5 fruit fly cellular contexts compared by ENCODE assay signal in the genomic region with DNA sequence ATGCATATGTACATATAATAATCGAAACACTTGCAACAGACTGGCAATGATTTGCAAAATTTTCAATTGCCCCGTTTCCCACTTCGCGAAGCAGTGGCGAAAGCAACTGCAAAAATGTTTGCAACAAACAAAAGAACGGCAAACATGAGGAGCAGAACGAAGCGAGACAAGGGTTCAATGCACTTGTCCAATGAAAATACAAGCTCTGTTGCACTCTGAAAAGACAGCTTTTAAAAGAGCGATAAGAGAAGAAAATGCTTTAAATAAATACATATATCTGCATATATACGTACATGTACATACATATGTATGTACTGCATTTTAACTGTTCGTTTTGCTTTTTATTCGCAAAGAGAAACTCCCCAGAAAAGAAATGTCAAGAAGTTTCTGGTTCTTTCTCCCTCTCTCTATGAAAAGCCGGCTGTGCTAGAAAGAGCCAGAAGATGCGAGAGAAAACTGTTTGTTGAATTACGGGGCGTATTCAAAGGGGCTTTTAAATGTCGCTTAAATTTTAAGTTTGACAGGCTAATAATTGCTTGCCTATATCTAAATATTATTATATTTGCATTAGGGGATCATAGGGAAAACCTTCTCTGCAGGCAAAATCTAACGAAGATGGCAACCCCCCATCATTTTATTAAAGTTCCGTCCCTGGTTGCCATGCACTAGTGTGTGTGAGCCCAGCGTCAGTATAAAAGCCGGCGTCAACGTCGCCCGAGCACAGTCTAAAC.
A peak's percentile ranks its signal among the peaks of the same experiment; 100 is the strongest.
TF ChIP-seq lines count a peak whose summit lies in the region.

Gene Hsp27 (plus strand): TSS at position 719 of the 731 bp plus-strand sequence.

TF ChIP-seq in whole organism, adult, 20 proteins besides CTCF, POLR2A, EP300 and RAD21 (continued from another document):
- TF ChIP-seq CG5204 (GFP tag; optimal IDR thresholded peaks at IDR 0.05; lab: Kevin White, UChicago) (peak; percentile 93), Mnt (GFP tag; optimal IDR thresholded peaks at IDR 0.05; lab: Kevin White, UChicago) (peak; percentile 96), CG7101 (tag; optimal IDR thresholded peaks at IDR 0.05; lab: Kevin White, UChicago) (peak; percentile 98), bab1 (GFP tag; optimal IDR thresholded peaks at IDR 0.05; lab: Kevin White, UChicago) (peak; percentile 99), cic (GFP tag; optimal IDR thresholded peaks at IDR 0.05; lab: Kevin White, UChicago) (peak; percentile 91)

TF ChIP-seq in whole organism, embryonic, 481 proteins besides CTCF, POLR2A, EP300 and RAD21 (continued from another document and continues in another):
- TF ChIP-seq CG8924 (tag; optimal IDR thresholded peaks at IDR 0.05; lab: Kevin White, UChicago) (peak; percentile 98), h (optimal IDR thresholded peaks at IDR 0.05; lab: Kevin White, UChicago) (no peak), Nf-YA (GFP tag; IDR thresholded peaks at IDR 0.05; lab: Robert Waterston, UW) (peak; percentile 97), CG33213 (GFP tag; optimal IDR thresholded peaks at IDR 0.05; lab: Kevin White, UChicago) (peak; percentile 96), CG14860 (GFP tag; IDR thresholded peaks at IDR 0.05; lab: Robert Waterston, UW; ENCODE audit: partially characterized antibody) (no peak), CG32772 (GFP tag; IDR thresholded peaks at IDR 0.05; lab: Robert Waterston, UW) (peak; percentile 99), CG17612 (GFP tag; IDR thresholded peaks at IDR 0.05; lab: Robert Waterston, UW) (peak; percentile 96), Dek (tag; optimal IDR thresholded peaks at IDR 0.05; lab: Kevin White, UChicago) (peak; percentile 97), E2f1 (GFP tag; IDR thresholded peaks at IDR 0.05; lab: Robert Waterston, UW) (peak; percentile 99), lmd (GFP tag; IDR thresholded peaks at IDR 0.05; lab: Robert Waterston, UW) (peak; percentile 99), TFAM (GFP tag; optimal IDR thresholded peaks at IDR 0.05; lab: Kevin White, UChicago) (peak; percentile 92), H2.0 (GFP tag; IDR thresholded peaks at IDR 0.05; lab: Robert Waterston, UW) (peak; percentile 98), Sry-δ (GFP tag; optimal IDR thresholded peaks at IDR 0.05; lab: Kevin White, UChicago) (peak; percentile 61), CG12942 (GFP tag; optimal IDR thresholded peaks at IDR 0.05; lab: Kevin White, UChicago) (peak; percentile 97), CG2678 (tag; optimal IDR thresholded peaks at IDR 0.05; lab: Kevin White, UChicago) (peak; percentile 98), zfh1 (GFP tag; IDR thresholded peaks at IDR 0.05; lab: Robert Waterston, UW) (peak; percentile 99), CG13296 (GFP tag; optimal IDR thresholded peaks at IDR 0.05; lab: Kevin White, UChicago) (peak; percentile 95), CG10543 (GFP tag; optimal IDR thresholded peaks at IDR 0.05; lab: Kevin White, UChicago) (peak; percentile 74), twi (tag; optimal IDR thresholded peaks at IDR 0.05; lab: Kevin White, UChicago) (peak; percentile 89), CG1024 (GFP tag; IDR thresholded peaks at IDR 0.05; lab: Robert Waterston, UW) (peak; percentile 94), CG4328 (GFP tag; optimal IDR thresholded peaks at IDR 0.05; lab: Kevin White, UChicago) (peak; percentile 84), CG2875 (GFP tag; optimal IDR thresholded peaks at IDR 0.05; lab: Kevin White, UChicago) (peak; percentile 99), CG15073 (GFP tag; optimal IDR thresholded peaks at IDR 0.05; lab: Kevin White, UChicago) (peak; percentile 85), Mad (GFP tag; optimal IDR thresholded peaks at IDR 0.05; lab: Kevin White, UChicago) (peak; percentile 95), CG18599 (GFP tag; optimal IDR thresholded peaks at IDR 0.05; lab: Kevin White, UChicago) (peak; percentile 98), CG3726 (GFP tag; IDR thresholded peaks at IDR 0.05; lab: Robert Waterston, UW) (peak; percentile 98), Dref (GFP tag; IDR thresholded peaks at IDR 0.05; lab: Robert Waterston, UW) (peak; percentile 40), CG7963 (GFP tag; IDR thresholded peaks at IDR 0.05; lab: Robert Waterston, UW; ENCODE audit: partially characterized antibody) (no peak), ase (GFP tag; IDR thresholded peaks at IDR 0.05; lab: Robert Waterston, UW) (peak; percentile 98)

TF ChIP-seq in whole organism, prepupa, 60 proteins besides CTCF, POLR2A, EP300 and RAD21 (continued from another document and continues in another):
- peak; percentile 99 for TF ChIP-seq achi (GFP tag; optimal IDR thresholded peaks at IDR 0.05; lab: Kevin White, UChicago)
- peak; percentile 99 for TF ChIP-seq Hr39 (GFP tag; optimal IDR thresholded peaks at IDR 0.05; lab: Kevin White, UChicago)
- peak; percentile 99 for TF ChIP-seq Ets21C (GFP tag; optimal IDR thresholded peaks at IDR 0.05; lab: Kevin White, UChicago)
- peak; percentile 100 for TF ChIP-seq CG6163 (GFP tag; IDR thresholded peaks at IDR 0.05; lab: Robert Waterston, UW)
- TF ChIP-seq fkh (GFP tag; optimal IDR thresholded peaks at IDR 0.05; lab: Kevin White, UChicago) = peak; percentile 98
- peak; percentile 100 for TF ChIP-seq CG7368 (GFP tag; optimal IDR thresholded peaks at IDR 0.05; lab: Kevin White, UChicago)
- TF ChIP-seq CG6808 (GFP tag; optimal IDR thresholded peaks at IDR 0.05; lab: Kevin White, UChicago) = peak; percentile 99
- TF ChIP-seq Hr4 (GFP tag; optimal IDR thresholded peaks at IDR 0.05; lab: Kevin White, UChicago) = peak; percentile 100
- peak; percentile 99 for TF ChIP-seq CG1621 (tag; optimal IDR thresholded peaks at IDR 0.05; lab: Kevin White, UChicago)
- TF ChIP-seq fd85E (GFP tag; optimal IDR thresholded peaks at IDR 0.05; lab: Kevin White, UChicago) = peak; percentile 99
- TF ChIP-seq svp (GFP tag; lab: Kevin White, UChicago) = peak; percentile 100
- peak; percentile 99 for TF ChIP-seq ss (GFP tag; optimal IDR thresholded peaks at IDR 0.05; lab: Kevin White, UChicago)
- TF ChIP-seq salr (GFP tag; optimal IDR thresholded peaks at IDR 0.05; lab: Kevin White, UChicago) = peak; percentile 99 to 100
- TF ChIP-seq CG31627 (GFP tag; optimal IDR thresholded peaks at IDR 0.05; lab: Kevin White, UChicago) = peak; percentile 99
- peak; percentile 100 for TF ChIP-seq OdsH (GFP tag; optimal IDR thresholded peaks at IDR 0.05; lab: Kevin White, UChicago)
- peak; percentile 100 for TF ChIP-seq Eip93F (GFP tag; optimal IDR thresholded peaks at IDR 0.05; lab: Kevin White, UChicago)
- TF ChIP-seq topi (GFP tag; optimal IDR thresholded peaks at IDR 0.05; lab: Kevin White, UChicago) = peak; percentile 100
- peak; percentile 100 for TF ChIP-seq CG6276 (GFP tag; optimal IDR thresholded peaks at IDR 0.05; lab: Kevin White, UChicago)
- TF ChIP-seq Smox (GFP tag; optimal IDR thresholded peaks at IDR 0.05; lab: Kevin White, UChicago) = peak; percentile 99
- TF ChIP-seq CG15336 (GFP tag; IDR thresholded peaks at IDR 0.05; lab: Robert Waterston, UW) = peak; percentile 100
- peak; percentile 99 for TF ChIP-seq vri (GFP tag; optimal IDR thresholded peaks at IDR 0.05; lab: Kevin White, UChicago)
- TF ChIP-seq esn (GFP tag; optimal IDR thresholded peaks at IDR 0.05; lab: Kevin White, UChicago) = peak; percentile 100
- peak; percentile 100 for TF ChIP-seq CG11762 (GFP tag; optimal IDR thresholded peaks at IDR 0.05; lab: Kevin White, UChicago; ENCODE audit: insufficient read depth)
- TF ChIP-seq fd59A (GFP tag; optimal IDR thresholded peaks at IDR 0.05; lab: Kevin White, UChicago) = peak; percentile 99
- peak; percentile 100 for TF ChIP-seq CG10669 (GFP tag; optimal IDR thresholded peaks at IDR 0.05; lab: Kevin White, UChicago)
- TF ChIP-seq CG6854 (GFP tag; optimal IDR thresholded peaks at IDR 0.05; lab: Kevin White, UChicago) = peak; percentile 100
- peak; percentile 100 for TF ChIP-seq spab (GFP tag; optimal IDR thresholded peaks at IDR 0.05; lab: Kevin White, UChicago)
- peak; percentile 100 for TF ChIP-seq CG34406 (GFP tag; optimal IDR thresholded peaks at IDR 0.05; lab: Kevin White, UChicago)
- peak; percentile 100 for TF ChIP-seq CG32006 (GFP tag; optimal IDR thresholded peaks at IDR 0.05; lab: Kevin White, UChicago)
- peak; percentile 100 for TF ChIP-seq Ets96B (tag; optimal IDR thresholded peaks at IDR 0.05; lab: Kevin White, UChicago)

TF ChIP-seq in whole organism, pupa, 21 proteins besides CTCF, POLR2A, EP300 and RAD21 (continued from another document):
- peak; percentile 100 for TF ChIP-seq D1 (tag; optimal IDR thresholded peaks at IDR 0.05; lab: Kevin White, UChicago)
- TF ChIP-seq CG32121 (GFP tag; IDR thresholded peaks at IDR 0.05; lab: Robert Waterston, UW) = peak; percentile 100
- peak; percentile 99 for TF ChIP-seq gl (tag; optimal IDR thresholded peaks at IDR 0.05; lab: Kevin White, UChicago)
- peak; percentile 100 for TF ChIP-seq CG15710 (tag; optimal IDR thresholded peaks at IDR 0.05; lab: Kevin White, UChicago)

TF ChIP-seq in whole organism, wandering third instar larva, 38 proteins besides CTCF, POLR2A, EP300 and RAD21 (continued from another document):
- peak; percentile 100 for TF ChIP-seq dmrt93B (GFP tag; optimal IDR thresholded peaks at IDR 0.05; lab: Kevin White, UChicago)
- TF ChIP-seq GATAd (GFP tag; optimal IDR thresholded peaks at IDR 0.05; lab: Kevin White, UChicago) = peak; percentile 96
- TF ChIP-seq Mio (GFP tag; optimal IDR thresholded peaks at IDR 0.05; lab: Kevin White, UChicago) = peak; percentile 93
- peak; percentile 96 for TF ChIP-seq tai (GFP tag; optimal IDR thresholded peaks at IDR 0.05; lab: Kevin White, UChicago)
- TF ChIP-seq jim (GFP tag; optimal IDR thresholded peaks at IDR 0.05; lab: Kevin White, UChicago) = peak; percentile 78
- TF ChIP-seq Abd-B (GFP tag; optimal IDR thresholded peaks at IDR 0.05; lab: Kevin White, UChicago) = no peak
- no peak for TF ChIP-seq CrebA (GFP tag; optimal IDR thresholded peaks at IDR 0.05; lab: Kevin White, UChicago; ENCODE audit: borderline replicate concordance)
- peak; percentile 100 for TF ChIP-seq Sp1 (GFP tag; optimal IDR thresholded peaks at IDR 0.05; lab: Kevin White, UChicago)
- TF ChIP-seq br (GFP tag; optimal IDR thresholded peaks at IDR 0.05; lab: Kevin White, UChicago) = peak; percentile 100
- TF ChIP-seq HLH106 (tag; optimal IDR thresholded peaks at IDR 0.05; lab: Kevin White, UChicago) = peak; percentile 100
- TF ChIP-seq rgr (GFP tag; optimal IDR thresholded peaks at IDR 0.05; lab: Kevin White, UChicago) = peak; percentile 100
- no peak for TF ChIP-seq Hr78 (GFP tag; optimal IDR thresholded peaks at IDR 0.05; lab: Kevin White, UChicago)
- peak; percentile 99 for TF ChIP-seq Rel (GFP tag; optimal IDR thresholded peaks at IDR 0.05; lab: Kevin White, UChicago)
- peak; percentile 94 for TF ChIP-seq Rel (tag; optimal IDR thresholded peaks at IDR 0.05; lab: Kevin White, UChicago)
- TF ChIP-seq Dif (GFP tag; optimal IDR thresholded peaks at IDR 0.05; lab: Kevin White, UChicago; ENCODE audit: partially characterized antibody) = no peak
- TF ChIP-seq fru (GFP tag; optimal IDR thresholded peaks at IDR 0.05; lab: Kevin White, UChicago) = peak; percentile 100
- TF ChIP-seq sage (GFP tag; optimal IDR thresholded peaks at IDR 0.05; lab: Kevin White, UChicago) = peak; percentile 99
- TF ChIP-seq ey (GFP tag; optimal IDR thresholded peaks at IDR 0.05; lab: Kevin White, UChicago) = peak; percentile 99
- TF ChIP-seq CG32264 (GFP tag; optimal IDR thresholded peaks at IDR 0.05; lab: Kevin White, UChicago) = peak; percentile 99
- no peak for TF ChIP-seq Dfd (GFP tag; optimal IDR thresholded peaks at IDR 0.05; lab: Kevin White, UChicago)
- no peak for TF ChIP-seq N (GFP tag; optimal IDR thresholded peaks at IDR 0.05; lab: Kevin White, UChicago)
